Worm (Caenorhabditis elegans): Measurements from ENCODE around the gene ceh-32.
A peak's percentile ranks its signal among the peaks of the same experiment; 100 is the strongest.

The ceh-32 gene

DNA sequence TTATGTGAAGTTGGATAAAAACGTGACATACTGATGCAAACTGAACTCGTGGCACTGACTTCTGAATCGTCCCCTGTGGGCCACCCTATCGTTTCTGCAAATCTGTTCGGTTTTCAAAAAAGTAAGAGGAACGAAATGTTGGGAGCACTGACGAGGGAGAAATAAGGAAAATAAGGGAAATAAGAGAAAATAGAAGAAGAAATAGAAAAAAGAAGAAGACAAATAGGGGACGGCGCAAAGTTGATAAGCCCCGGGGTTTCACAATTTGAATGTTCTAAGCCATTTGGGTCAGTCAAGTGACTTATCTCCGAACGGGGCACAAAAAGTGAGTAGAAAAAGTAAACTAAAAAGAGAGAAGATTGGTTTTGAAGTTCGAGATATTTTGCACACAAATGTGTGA is 9.6 kb downstream of the ceh-32 start, which contains the start of gene W05E10.5:
Gene W05E10.5 (minus strand): TSS at position 101 of the 400 bp plus-strand sequence.
- TF ChIP-seq hnd-1 (tag; optimal IDR thresholded peaks at IDR 0.05) (no peak), flt-1 (GFP tag; IDR thresholded peaks at IDR 0.05) (no peak), ama-1 (optimal IDR thresholded peaks at IDR 0.05) (no peak), pes-1 (GFP tag; IDR thresholded peaks at IDR 0.05) (no peak), F13C5.2 (tag; optimal IDR thresholded peaks at IDR 0.05) (no peak), tbx-37 (GFP tag; conservative IDR thresholded peaks at IDR 0.05) (no peak), tra-4 (tag; optimal IDR thresholded peaks at IDR 0.05) (no peak), hmg-4 (GFP tag; optimal IDR thresholded peaks at IDR 0.05) (no peak), ets-7 (tag; optimal IDR thresholded peaks at IDR 0.05) (no peak), tbx-11 (GFP tag; IDR thresholded peaks at IDR 0.05) (no peak), aly-1 (tag; optimal IDR thresholded peaks at IDR 0.05) (no peak), sea-1 (GFP tag; conservative IDR thresholded peaks at IDR 0.05) (no peak), hmbx-1 (tag; optimal IDR thresholded peaks at IDR 0.05) (no peak), ceh-36 (tag; optimal IDR thresholded peaks at IDR 0.05) (no peak), B0310.2 (tag; optimal IDR thresholded peaks at IDR 0.05) (no peak), ceh-13 (GFP tag; optimal IDR thresholded peaks at IDR 0.05) (no peak), scrt-1 (GFP tag; IDR thresholded peaks at IDR 0.05) (no peak)

DNA sequence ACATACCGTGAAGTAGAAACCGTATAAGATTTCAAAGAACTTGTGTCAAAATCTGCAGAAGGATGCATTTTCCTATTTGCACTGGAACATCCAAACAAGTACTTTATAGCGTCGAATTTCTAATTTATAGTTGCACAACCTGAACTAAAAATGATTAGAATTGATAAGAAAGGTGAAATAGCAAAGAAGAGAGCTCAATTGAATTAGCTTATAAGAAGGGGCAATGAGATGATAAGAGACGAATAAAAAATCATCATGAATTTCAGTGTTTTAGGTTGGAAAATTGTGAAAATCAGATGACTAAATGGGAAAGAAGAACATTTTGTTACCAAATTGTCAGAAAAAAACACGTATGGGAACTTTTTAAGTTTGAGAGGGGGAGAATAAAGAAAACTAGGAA is 13.6 kb downstream of the ceh-32 start, which contains the start of gene W05E10.1:
Gene W05E10.1 (minus strand): TSS at position 139 of the 400 bp plus-strand sequence.
- TF ChIP-seq sea-1 (GFP tag; conservative IDR thresholded peaks at IDR 0.05): no peak
- TF ChIP-seq tbx-37 (GFP tag; conservative IDR thresholded peaks at IDR 0.05): no peak
- TF ChIP-seq hnd-1 (tag; optimal IDR thresholded peaks at IDR 0.05): no peak
- no peak for TF ChIP-seq scrt-1 (GFP tag; IDR thresholded peaks at IDR 0.05)
- TF ChIP-seq hmbx-1 (tag; optimal IDR thresholded peaks at IDR 0.05): no peak
- TF ChIP-seq F13C5.2 (tag; optimal IDR thresholded peaks at IDR 0.05): no peak
- no peak for TF ChIP-seq ama-1 (optimal IDR thresholded peaks at IDR 0.05)
- TF ChIP-seq flt-1 (GFP tag; IDR thresholded peaks at IDR 0.05): no peak
- no peak for TF ChIP-seq tra-4 (tag; optimal IDR thresholded peaks at IDR 0.05)
- TF ChIP-seq B0310.2 (tag; optimal IDR thresholded peaks at IDR 0.05): no peak
- TF ChIP-seq aly-1 (tag; optimal IDR thresholded peaks at IDR 0.05): no peak
- TF ChIP-seq ceh-36 (tag; optimal IDR thresholded peaks at IDR 0.05): no peak
- TF ChIP-seq hmg-4 (GFP tag; optimal IDR thresholded peaks at IDR 0.05): no peak

DNA sequence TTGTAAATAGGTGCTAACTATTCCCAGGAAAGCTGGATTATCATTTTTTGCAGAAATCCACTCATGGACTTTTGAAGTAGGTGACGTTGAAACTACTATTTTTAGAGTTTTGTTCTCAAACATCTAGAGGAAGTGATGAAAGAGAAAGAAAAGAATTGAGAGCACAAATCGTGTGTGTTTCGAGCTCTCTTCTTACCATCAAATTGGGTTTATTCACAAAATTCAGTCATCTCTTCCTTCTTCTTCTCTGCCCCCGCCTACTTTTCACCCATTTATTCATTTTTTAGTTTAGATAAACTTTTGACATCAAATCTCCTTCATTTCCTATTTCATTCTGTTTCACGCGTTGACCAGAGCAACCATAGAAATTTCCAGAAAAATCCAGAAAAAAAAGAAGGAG is 18.3 kb downstream of the ceh-32 start, which contains the start of gene W05E10.2:
Gene W05E10.2 (plus strand): TSS at position 301 of the 400 bp plus-strand sequence.
- no peak for TF ChIP-seq ama-1 (optimal IDR thresholded peaks at IDR 0.05)
- TF ChIP-seq F13C5.2 (tag; optimal IDR thresholded peaks at IDR 0.05): no peak
- no peak for TF ChIP-seq ceh-36 (tag; optimal IDR thresholded peaks at IDR 0.05)
- TF ChIP-seq flt-1 (GFP tag; IDR thresholded peaks at IDR 0.05): no peak
- TF ChIP-seq scrt-1 (GFP tag; IDR thresholded peaks at IDR 0.05): no peak
- TF ChIP-seq ceh-13 (GFP tag; optimal IDR thresholded peaks at IDR 0.05): no peak
- TF ChIP-seq ets-7 (tag; optimal IDR thresholded peaks at IDR 0.05): no peak
- no peak for TF ChIP-seq hmg-4 (GFP tag; optimal IDR thresholded peaks at IDR 0.05)
- TF ChIP-seq pes-1 (GFP tag; IDR thresholded peaks at IDR 0.05): no peak
- no peak for TF ChIP-seq tbx-11 (GFP tag; IDR thresholded peaks at IDR 0.05)
- TF ChIP-seq B0310.2 (tag; optimal IDR thresholded peaks at IDR 0.05): no peak
- TF ChIP-seq hnd-1 (tag; optimal IDR thresholded peaks at IDR 0.05): no peak
- no peak for TF ChIP-seq sea-1 (GFP tag; conservative IDR thresholded peaks at IDR 0.05)
- TF ChIP-seq aly-1 (tag; optimal IDR thresholded peaks at IDR 0.05): no peak
- TF ChIP-seq hmbx-1 (tag; optimal IDR thresholded peaks at IDR 0.05): no peak
- no peak for TF ChIP-seq tbx-37 (GFP tag; conservative IDR thresholded peaks at IDR 0.05)

DNA sequence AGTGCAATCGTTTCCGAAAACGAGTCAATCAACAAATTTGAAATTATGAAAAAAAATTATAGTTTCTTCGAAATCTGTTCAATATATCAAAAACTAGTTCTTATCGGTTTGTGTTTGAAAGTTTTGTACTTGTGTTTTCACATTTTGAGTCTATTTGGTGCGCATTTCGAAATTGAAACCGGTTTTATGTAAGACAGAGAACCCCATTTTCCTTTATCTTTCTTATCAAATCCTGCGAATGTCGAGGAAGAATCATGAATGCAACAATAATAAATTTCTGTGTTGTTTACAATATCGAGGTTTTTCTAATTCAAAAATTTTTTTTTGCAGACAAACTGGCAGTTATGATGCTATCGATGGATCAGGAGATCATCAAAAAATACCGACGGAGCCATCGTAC is 22.3 kb downstream of the ceh-32 start:
- TF ChIP-seq tra-4 (tag; optimal IDR thresholded peaks at IDR 0.05): no peak
- no peak for TF ChIP-seq hmg-4 (GFP tag; optimal IDR thresholded peaks at IDR 0.05)
- no peak for TF ChIP-seq tbx-37 (GFP tag; conservative IDR thresholded peaks at IDR 0.05)
- TF ChIP-seq sea-1 (GFP tag; conservative IDR thresholded peaks at IDR 0.05): no peak

DNA sequence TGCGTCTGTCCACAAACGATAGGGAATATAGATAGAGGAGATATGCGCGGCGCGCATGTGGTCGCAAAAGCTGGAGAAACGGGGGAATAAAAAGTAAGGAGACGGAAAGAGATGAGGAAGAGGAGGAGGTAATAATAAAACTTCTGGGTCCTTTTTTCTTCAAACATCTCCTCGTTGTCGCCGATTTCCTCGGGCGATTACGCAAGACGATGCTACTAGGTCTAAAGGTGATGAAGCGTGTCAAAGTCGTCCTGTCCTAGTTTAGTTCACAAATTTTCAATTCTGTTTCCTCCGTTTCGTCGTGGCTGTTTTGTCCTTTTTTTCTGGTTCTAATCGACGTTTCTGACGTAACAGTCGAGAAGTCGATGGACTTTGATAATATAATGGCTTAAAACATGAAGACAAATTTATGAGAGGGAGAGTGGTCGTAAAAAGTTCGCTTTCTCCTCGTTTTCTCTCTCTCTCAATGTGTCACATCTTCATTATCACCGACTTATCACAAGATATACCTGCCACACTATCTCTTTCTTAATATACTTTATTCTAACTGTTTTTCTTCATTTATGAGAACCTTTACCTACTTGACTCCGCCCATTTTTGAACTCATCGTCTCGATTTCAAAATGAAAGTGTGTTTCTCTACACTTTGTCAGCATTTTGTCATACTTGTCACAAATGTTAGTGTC is 24.5 kb downstream of the ceh-32 start:
- TF ChIP-seq scrt-1 (GFP tag; IDR thresholded peaks at IDR 0.05) (0 out of 2 replicates have a peak, but pooled peaks have one; percentile 44), sea-1 (GFP tag; conservative IDR thresholded peaks at IDR 0.05) (no peak)

DNA sequence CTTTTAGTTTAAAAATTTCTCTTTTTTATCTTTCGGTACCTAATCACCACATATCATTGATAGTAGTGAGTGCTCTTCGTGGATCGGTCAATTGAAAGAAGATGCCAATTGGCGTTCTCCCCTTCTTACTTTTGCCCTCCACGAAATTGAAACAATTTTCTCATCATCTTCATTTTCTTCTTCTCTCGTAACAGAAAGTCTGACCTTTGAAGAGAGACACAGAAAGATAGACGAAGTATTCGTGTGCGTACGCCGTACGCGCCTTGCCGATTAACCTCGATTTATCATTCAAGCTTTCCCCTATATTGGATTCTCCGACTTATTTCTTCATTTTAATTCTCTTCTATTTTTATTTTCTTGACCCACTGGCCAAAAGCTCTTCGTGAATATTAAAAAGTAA is 27.7 kb downstream of the ceh-32 start:
- TF ChIP-seq pes-1 (GFP tag; IDR thresholded peaks at IDR 0.05): no peak
- no peak for TF ChIP-seq F13C5.2 (tag; optimal IDR thresholded peaks at IDR 0.05)
- TF ChIP-seq flt-1 (GFP tag; IDR thresholded peaks at IDR 0.05): no peak
- no peak for TF ChIP-seq scrt-1 (GFP tag; IDR thresholded peaks at IDR 0.05)
- TF ChIP-seq tbx-37 (GFP tag; conservative IDR thresholded peaks at IDR 0.05): no peak
- TF ChIP-seq ama-1 (optimal IDR thresholded peaks at IDR 0.05): no peak
- TF ChIP-seq aly-1 (tag; optimal IDR thresholded peaks at IDR 0.05): no peak
- no peak for TF ChIP-seq ceh-13 (GFP tag; optimal IDR thresholded peaks at IDR 0.05)

DNA sequence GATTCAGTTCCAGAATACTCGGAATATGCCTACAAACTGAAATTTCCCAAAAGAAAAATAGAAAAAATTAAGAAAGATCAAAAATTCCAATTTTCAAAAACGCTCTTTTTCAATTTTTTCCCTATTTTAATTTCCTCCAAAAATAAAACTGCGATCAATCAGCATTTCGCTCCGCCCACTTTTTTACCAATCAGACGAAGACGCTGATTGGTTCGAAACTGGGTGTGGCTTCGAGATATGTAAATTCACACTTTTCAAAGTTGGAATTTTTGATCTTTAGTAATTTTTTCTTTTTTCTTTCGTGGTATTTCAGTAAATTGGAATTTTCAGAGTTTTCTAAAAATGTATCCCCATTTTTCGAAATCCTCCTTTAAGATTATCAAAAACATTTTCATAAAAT is 28.2 kb downstream of the ceh-32 start:
- no peak for TF ChIP-seq ceh-36 (tag; optimal IDR thresholded peaks at IDR 0.05)
- no peak for TF ChIP-seq aly-1 (tag; optimal IDR thresholded peaks at IDR 0.05)
- no peak for TF ChIP-seq ceh-13 (GFP tag; optimal IDR thresholded peaks at IDR 0.05)
- no peak for TF ChIP-seq hmbx-1 (tag; optimal IDR thresholded peaks at IDR 0.05)
- TF ChIP-seq sea-1 (GFP tag; conservative IDR thresholded peaks at IDR 0.05): no peak
- no peak for TF ChIP-seq B0310.2 (tag; optimal IDR thresholded peaks at IDR 0.05)
- TF ChIP-seq tbx-11 (GFP tag; IDR thresholded peaks at IDR 0.05): no peak
- no peak for TF ChIP-seq scrt-1 (GFP tag; IDR thresholded peaks at IDR 0.05)
- no peak for TF ChIP-seq F13C5.2 (tag; optimal IDR thresholded peaks at IDR 0.05)
- no peak for TF ChIP-seq flt-1 (GFP tag; IDR thresholded peaks at IDR 0.05)
- TF ChIP-seq tbx-37 (GFP tag; conservative IDR thresholded peaks at IDR 0.05): no peak
- no peak for TF ChIP-seq tra-4 (tag; optimal IDR thresholded peaks at IDR 0.05)
- TF ChIP-seq ama-1 (optimal IDR thresholded peaks at IDR 0.05): no peak
- no peak for TF ChIP-seq hmg-4 (GFP tag; optimal IDR thresholded peaks at IDR 0.05)
- TF ChIP-seq ets-7 (tag; optimal IDR thresholded peaks at IDR 0.05): no peak
- no peak for TF ChIP-seq hnd-1 (tag; optimal IDR thresholded peaks at IDR 0.05)
- TF ChIP-seq pes-1 (GFP tag; IDR thresholded peaks at IDR 0.05): no peak
